Worm (Caenorhabditis elegans) whole organism, L4 larva: ENCODE results near the gene lsm-1.
A peak's percentile ranks its signal among the peaks of the same experiment; 100 is the strongest.

ENCODE experiments used
- D1046.2 ChIP-seq: fragments of 200-800 bp; sonication (Bioruptor generic); IDR thresholded peaks from 2 replicates; pipeline ENCODE4 v1.3.6; 2022; ENCODE audit warnings: missing genetic modification characterization, missing compliant biosample characterization
- R02D3.7 ChIP-seq: fragments of 150-350 bp; sonication (generic microtip); optimal IDR thresholded peaks from 3 replicates; lab custom pipeline; 2014; ENCODE audit warnings: missing biosample characterization, missing genetic modification characterization
- T26A8.4 ChIP-seq: fragments of 200-800 bp; sonication (Bioruptor generic); IDR thresholded peaks from 2 replicates; pipeline ENCODE4 v1.3.6; 2022; ENCODE audit warnings: missing genetic modification characterization, missing compliant biosample characterization
- Y5F2A.4 ChIP-seq: fragments of 200-800 bp; sonication (Bioruptor generic); optimal IDR thresholded peaks from 2 replicates; lab custom pipeline; 2018; ENCODE audit warnings: mild to moderate bottlenecking, missing genetic modification characterization, missing compliant biosample characterization
- ZK546.5 ChIP-seq, 2 experiments: sonication (generic microtip); optimal IDR thresholded peaks; 2 replicates each; lab custom pipeline; 2017; ENCODE audit warnings: missing biosample characterization in 2 of 2, missing genetic modification characterization in 2 of 2
- aha-1 ChIP-seq: fragments of 150-350 bp; peaks from one replicate; lab custom pipeline; 2014; ENCODE audit warnings: missing biosample characterization, missing genetic modification characterization
- ama-1 ChIP-seq: fragments of 150-350 bp; optimal IDR thresholded peaks from 2 replicates; lab custom pipeline; 2014; ENCODE audit warnings: inconsistent platforms, mixed read lengths
- arid-1 ChIP-seq: fragments of 200-800 bp; sonication (Bioruptor generic); conservative IDR thresholded peaks from 2 replicates; pipeline ENCODE4 v1.3.6; 2022; ENCODE audit warnings: missing genetic modification reagents, missing genetic modification characterization, missing compliant biosample characterization
- attf-4 ChIP-seq: sonication (generic microtip); optimal IDR thresholded peaks from 3 replicates; lab custom pipeline; 2017; ENCODE audit warnings: missing biosample characterization, missing genetic modification characterization
- ceh-20 ChIP-seq: fragments of 200-800 bp; sonication (Bioruptor generic); IDR thresholded peaks from 2 replicates; pipeline ENCODE4 v1.3.6; 2022; ENCODE audit warnings: missing genetic modification reagents, missing genetic modification characterization, missing compliant biosample characterization
- ceh-44 ChIP-seq: fragments of 200-800 bp; sonication (Bioruptor generic); IDR thresholded peaks from 2 replicates; pipeline ENCODE4 v1.3.6; 2022; ENCODE audit warnings: missing genetic modification reagents, missing genetic modification characterization, missing compliant biosample characterization
- ceh-62 ChIP-seq: sonication (generic microtip); optimal IDR thresholded peaks from 2 replicates; lab custom pipeline; 2017; ENCODE audit warnings: missing biosample characterization, missing genetic modification characterization
- ceh-82 ChIP-seq: sonication (generic microtip); optimal IDR thresholded peaks from 2 replicates; lab custom pipeline; 2017; ENCODE audit warnings: missing biosample characterization, missing genetic modification characterization
- daf-16 ChIP-seq, 3 experiments: sonication (generic microtip); optimal IDR thresholded peaks; 2 replicates each; lab custom pipeline; 2016 to 2017; ENCODE audit warnings: missing genetic modification characterization in 3 of 3, missing genetic modification reagents in 3 of 3, mild to moderate bottlenecking in 2 of 3, missing compliant biosample characterization in 2 of 3, missing biosample characterization in 1 of 3, moderate library complexity in 1 of 3
- daf-19 ChIP-seq: fragments of 200-800 bp; sonication (Bioruptor generic); conservative IDR thresholded peaks from 2 replicates; pipeline ENCODE4 v1.3.6; 2022; ENCODE audit warnings: missing genetic modification characterization, missing compliant biosample characterization
- egl-43 ChIP-seq: fragments of 200-800 bp; sonication (Bioruptor generic); IDR thresholded peaks from 2 replicates; pipeline ENCODE4 v1.3.6; 2022; ENCODE audit warnings: missing genetic modification reagents, missing genetic modification characterization, missing compliant biosample characterization
- hlh-11 ChIP-seq: fragments of 200-800 bp; sonication (Bioruptor generic); optimal IDR thresholded peaks from 2 replicates; lab custom pipeline; 2018; ENCODE audit warnings: mild to moderate bottlenecking, missing genetic modification characterization, missing compliant biosample characterization
- hmg-1.1 ChIP-seq: fragments of 200-800 bp; sonication (Bioruptor generic); IDR thresholded peaks from 2 replicates; pipeline ENCODE4 v1.3.6; 2022; ENCODE audit warnings: missing genetic modification reagents, missing genetic modification characterization, missing compliant biosample characterization
- lim-7 ChIP-seq: fragments of 200-800 bp; sonication (Bioruptor generic); IDR thresholded peaks from 2 replicates; pipeline ENCODE4 v1.3.6; 2022; ENCODE audit warnings: missing genetic modification characterization, missing compliant biosample characterization
- lin-29 ChIP-seq: fragments of 200-800 bp; sonication (Bioruptor generic); IDR thresholded peaks from 2 replicates; pipeline ENCODE4 v1.3.6; 2022; ENCODE audit warnings: missing genetic modification reagents, missing genetic modification characterization, missing compliant biosample characterization
- lir-3 ChIP-seq: sonication (generic microtip); optimal IDR thresholded peaks from 2 replicates; lab custom pipeline; 2016; ENCODE audit warnings: mild to moderate bottlenecking, missing genetic modification characterization, missing compliant biosample characterization
- lsy-2 ChIP-seq, 2 experiments: fragments of 150-350 bp in 1 of 2; sonication (generic microtip) in 1 of 2; optimal IDR thresholded peaks; 2 replicates each; lab custom pipeline; 2014 to 2017; ENCODE audit warnings: missing biosample characterization in 2 of 2, missing genetic modification characterization in 2 of 2
- madf-5 ChIP-seq, 2 experiments: fragments of 200-800 bp; sonication (Bioruptor generic); IDR thresholded peaks; 2 replicates each; pipeline ENCODE4 v1.3.6; 2022; ENCODE audit warnings: missing compliant biosample characterization in 2 of 2, missing genetic modification characterization in 2 of 2
- mdl-1 ChIP-seq, 2 experiments: fragments of 150-350 bp in 1 of 2; sonication (generic microtip) in 1 of 2; optimal IDR thresholded peaks; 2 replicates each; lab custom pipeline; 2014 to 2017; ENCODE audit warnings: missing biosample characterization in 2 of 2, missing genetic modification characterization in 2 of 2
- mdt-29 ChIP-seq: fragments of 200-800 bp; sonication (Bioruptor generic); IDR thresholded peaks from 2 replicates; pipeline ENCODE4 v1.3.6; 2022; ENCODE audit warnings: missing genetic modification reagents, missing genetic modification characterization, missing compliant biosample characterization
- mxl-2 ChIP-seq: fragments of 200-800 bp; sonication (Bioruptor generic); conservative IDR thresholded peaks from 2 replicates; pipeline ENCODE4 v1.3.6; 2022; ENCODE audit warnings: missing genetic modification reagents, missing genetic modification characterization, missing compliant biosample characterization
- nhr-102 ChIP-seq: sonication (generic microtip); optimal IDR thresholded peaks from 2 replicates; lab custom pipeline; 2016; ENCODE audit warnings: mild to moderate bottlenecking, missing genetic modification characterization, moderate library complexity, missing compliant biosample characterization
- nhr-11 ChIP-seq: fragments of 150-350 bp; optimal IDR thresholded peaks from 2 replicates; lab custom pipeline; 2014; ENCODE audit warnings: missing biosample characterization, missing genetic modification characterization
- nhr-111 ChIP-seq: fragments of 200-800 bp; sonication (Bioruptor generic); optimal IDR thresholded peaks from 2 replicates; lab custom pipeline; 2018; ENCODE audit warnings: mild to moderate bottlenecking, missing genetic modification characterization, missing compliant biosample characterization
- nhr-237 ChIP-seq: sonication (generic microtip); optimal IDR thresholded peaks from 2 replicates; lab custom pipeline; 2017; ENCODE audit warnings: missing biosample characterization, missing genetic modification characterization
- nhr-28 ChIP-seq: fragments of 150-350 bp; optimal IDR thresholded peaks from 2 replicates; lab custom pipeline; 2014; ENCODE audit warnings: missing biosample characterization, missing genetic modification characterization
- nhr-42 ChIP-seq: fragments of 200-800 bp; sonication (Bioruptor generic); IDR thresholded peaks from 2 replicates; pipeline ENCODE4 v1.3.6; 2022; ENCODE audit warnings: missing genetic modification characterization, missing compliant biosample characterization
- nhr-48 ChIP-seq: sonication (generic microtip); optimal IDR thresholded peaks from 2 replicates; lab custom pipeline; 2016; ENCODE audit warnings: mild to moderate bottlenecking, missing genetic modification characterization, missing compliant biosample characterization
- nhr-76 ChIP-seq: fragments of 150-350 bp; optimal IDR thresholded peaks from 2 replicates; lab custom pipeline; 2014; ENCODE audit warnings: missing biosample characterization, missing genetic modification characterization
- pha-4 ChIP-seq, 2 experiments: fragments of 150-350 bp in 1 of 2; fragments of 200-800 bp in 1 of 2; sonication (Bioruptor generic) in 1 of 2; IDR thresholded peaks in 1 of 2; optimal IDR thresholded peaks in 1 of 2; 2 replicates each; pipeline versions ENCODE4 v1.3.6 to Lab custom; 2014 to 2022; ENCODE audit warnings: missing genetic modification characterization in 2 of 2, missing genetic modification reagents in 2 of 2, missing biosample characterization in 1 of 2, missing compliant biosample characterization in 1 of 2
- rbr-2 ChIP-seq: sonication (generic microtip); optimal IDR thresholded peaks from 2 replicates; lab custom pipeline; 2016; ENCODE audit warnings: missing genotype, missing genetic modification characterization, missing compliant biosample characterization
- spr-1 ChIP-seq: sonication (generic microtip); optimal IDR thresholded peaks from 2 replicates; lab custom pipeline; 2016; ENCODE audit warnings: mild to moderate bottlenecking, missing genetic modification characterization, missing compliant biosample characterization
- tra-1 ChIP-seq: fragments of 200-800 bp; sonication (Bioruptor generic); IDR thresholded peaks from 2 replicates; pipeline ENCODE4 v1.3.6; 2022; ENCODE audit warnings: missing genetic modification reagents, missing genetic modification characterization, missing compliant biosample characterization

Gene lsm-1

DNA sequence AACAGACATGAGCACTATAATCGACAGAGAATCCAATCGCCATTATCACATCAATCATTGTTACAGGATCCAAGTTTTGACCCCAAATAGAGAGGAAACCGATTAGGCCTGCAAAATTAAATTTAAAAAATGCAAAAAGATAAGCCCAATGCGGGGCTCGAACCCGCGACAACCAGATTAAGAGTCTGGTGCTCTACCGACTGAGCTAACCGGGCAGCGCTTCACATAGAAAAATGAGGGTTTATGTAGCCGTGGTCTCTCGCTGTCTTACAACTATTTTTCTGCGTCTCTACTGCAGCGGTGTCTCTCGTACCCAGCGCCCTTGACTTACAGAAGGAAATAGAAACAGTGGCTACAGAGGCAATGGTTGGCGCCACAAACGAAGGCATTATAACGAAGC, 30.9 kb downstream of the lsm-1 start (continued):
- TF ChIP-seq lir-3 (tag; lab: Kevin White, UChicago) (no peak), mdt-29 (0 out of 2 replicates have a peak, but pooled peaks have one; percentile 45), ZK546.5 (tag; optimal IDR thresholded peaks at IDR 0.05; lab: Kevin White, UChicago) (no peak), mdl-1 (tag; optimal IDR thresholded peaks at IDR 0.05; lab: Kevin White, UChicago) (no peak), rbr-2 (peak; percentile 56), daf-16 (GFP tag; optimal IDR thresholded peaks at IDR 0.05; lab: Kevin White, UChicago) (peak; percentile 8 to 39), daf-16 (tag; optimal IDR thresholded peaks at IDR 0.05; lab: Kevin White, UChicago) (peak; percentile 64), madf-5 (GFP tag; IDR thresholded peaks at IDR 0.05; lab: Robert Waterston, UW) (0 out of 4 replicates have a peak, but pooled peaks of 1 of the 2 experiments have one; percentile 52), spr-1 (tag; lab: Kevin White, UChicago) (no peak), ama-1 (lab: Kevin White, UChicago) (no peak), nhr-102 (tag; lab: Kevin White, UChicago) (peak; percentile 16), ceh-44 (no peak), nhr-48 (tag; lab: Kevin White, UChicago) (no peak), ceh-20 (GFP tag; lab: Robert Waterston, UW) (peak; percentile 51; the same call in 1 of the 2 replicates), R02D3.7 (tag; lab: Kevin White, UChicago) (no peak), nhr-237 (tag; lab: Kevin White, UChicago) (no peak), D1046.2 (GFP tag; lab: Robert Waterston, UW) (peak; percentile 83; the same call in 1 of the 2 replicates), daf-19 (GFP tag; lab: Robert Waterston, UW) (peak; percentile 77), attf-4 (tag; lab: Kevin White, UChicago) (no peak), mxl-2 (GFP tag; lab: Robert Waterston, UW) (peak; percentile 72; the same call in 1 of the 2 replicates), lim-7 (GFP tag; lab: Robert Waterston, UW) (peak; percentile 95), T26A8.4 (GFP tag; lab: Robert Waterston, UW) (peak; percentile 74), aha-1 (tag; lab: Kevin White, UChicago) (no peak), nhr-76 (tag; lab: Kevin White, UChicago) (no peak), Y5F2A.4 (GFP tag; lab: Kevin White, UChicago) (peak; percentile 4), hmg-1.1 (GFP tag; lab: Robert Waterston, UW) (peak; percentile 84), hlh-11 (tag; lab: Kevin White, UChicago) (peak; percentile 45), ceh-62 (tag; lab: Kevin White, UChicago) (no peak), nhr-11 (tag; lab: Kevin White, UChicago) (no peak), pha-4 (GFP tag; IDR thresholded peaks at IDR 0.05; lab: Robert Waterston, UW) (peak; percentile 72; the same call in 1 of the 2 replicates), pha-4 (tag; optimal IDR thresholded peaks at IDR 0.05; lab: Kevin White, UChicago) (no peak), nhr-42 (peak; percentile 74), lin-29 (GFP tag; lab: Robert Waterston, UW) (0 out of 2 replicates have a peak, but pooled peaks have one; percentile 44), arid-1 (GFP tag; lab: Robert Waterston, UW) (peak; percentile 68), nhr-111 (no peak), lsy-2 (tag; optimal IDR thresholded peaks at IDR 0.05; lab: Kevin White, UChicago) (peak in 1 of 2 experiments; percentile 44), tra-1 (GFP tag; lab: Robert Waterston, UW) (peak; percentile 71; the same call in 1 of the 2 replicates)

- TF ChIP-seq aha-1 (tag; lab: Kevin White, UChicago) (peak; percentile 65), nhr-28 (tag; lab: Kevin White, UChicago) (peak; percentile 5), ceh-20 (GFP tag; lab: Robert Waterston, UW) (no peak), egl-43 (GFP tag; lab: Robert Waterston, UW) (no peak), ceh-82 (no peak)
- TF ChIP-seq, all 104 proteins: peak for 2
These were observed 34.9 kb downstream of the lsm-1 start for ce11 chrII:11161675-11162074.
